Fruit fly (Drosophila melanogaster) whole organism, embryonic: ENCODE results near the gene CG2059.

ENCODE experiments used
- Ada2b ChIP-seq: fragments of 200-800 bp; sonication (Bioruptor generic); IDR thresholded peaks from 2 replicates; pipeline ENCODE4 v1.3.6; 2022; ENCODE audit warnings: missing biosample characterization, missing genetic modification characterization
- BtbVII ChIP-seq: fragments of 200-800 bp; sonication (Bioruptor generic); optimal IDR thresholded peaks from 3 replicates; lab custom pipeline; 2017; ENCODE audit warnings: missing biosample characterization, mild to moderate bottlenecking, missing genetic modification characterization
- C15 ChIP-seq: fragments of 200-800 bp; sonication (Bioruptor generic); IDR thresholded peaks from 3 replicates; pipeline ENCODE4 v1.3.6; 2022; ENCODE audit warnings: missing biosample characterization, missing genetic modification characterization
- CG1024 ChIP-seq: fragments of 200-800 bp; sonication (Bioruptor generic); IDR thresholded peaks from 2 replicates; pipeline ENCODE4 v1.3.6; 2022; ENCODE audit warnings: missing biosample characterization, missing genetic modification characterization
- CG10431 ChIP-seq: fragments of 200-800 bp; sonication (Bioruptor generic); optimal IDR thresholded peaks from 3 replicates; lab custom pipeline; 2018; ENCODE audit warnings: missing biosample characterization, mild to moderate bottlenecking, missing genetic modification characterization
- CG11695 ChIP-seq: fragments of 200-800 bp; sonication (Bioruptor generic); IDR thresholded peaks from 3 replicates; pipeline ENCODE4 v1.3.6; 2022; ENCODE audit warnings: missing biosample characterization, missing genetic modification characterization
- CG12769 ChIP-seq: fragments of 200-800 bp; sonication (Bioruptor generic); optimal IDR thresholded peaks from 2 replicates; lab custom pipeline; 2019; ENCODE audit warnings: missing biosample characterization, mild to moderate bottlenecking, missing genetic modification characterization, moderate library complexity
- CG1529 ChIP-seq: fragments of 200-800 bp; sonication (Bioruptor generic); optimal IDR thresholded peaks from 3 replicates; lab custom pipeline; 2018; ENCODE audit warnings: missing biosample characterization, missing genetic modification characterization
- CG16779 ChIP-seq: fragments of 200-800 bp; sonication (Bioruptor generic); IDR thresholded peaks from 2 replicates; pipeline ENCODE4 v1.3.6; 2022; ENCODE audit warnings: missing biosample characterization, missing genetic modification characterization
- CG18476 ChIP-seq: fragments of 200-800 bp; sonication (Bioruptor generic); optimal IDR thresholded peaks from 2 replicates; lab custom pipeline; 2016; ENCODE audit warnings: missing biosample characterization, mild to moderate bottlenecking, missing genetic modification characterization
- CG42726 ChIP-seq: fragments of 200-800 bp; sonication (Bioruptor generic); IDR thresholded peaks from 2 replicates; pipeline ENCODE4 v1.3.6; 2022; ENCODE audit warnings: missing biosample characterization, missing genetic modification characterization; ENCODE audit not compliant: partially characterized antibody
- CG4707 ChIP-seq: fragments of 200-800 bp; sonication (Bioruptor generic); optimal IDR thresholded peaks from 2 replicates; lab custom pipeline; 2018; ENCODE audit warnings: missing biosample characterization, mild to moderate bottlenecking, missing genetic modification characterization, moderate library complexity
- CG6689 ChIP-seq: fragments of 200-800 bp; sonication (Bioruptor generic); IDR thresholded peaks from 2 replicates; pipeline ENCODE4 v1.3.6; 2022; ENCODE audit warnings: missing biosample characterization, missing genetic modification characterization
- CG7786 ChIP-seq: fragments of 200-800 bp; sonication (Bioruptor generic); optimal IDR thresholded peaks from 2 replicates; lab custom pipeline; 2016; ENCODE audit warnings: missing biosample characterization, missing genetic modification characterization
- CG7987 ChIP-seq: fragments of 200-800 bp; sonication (Bioruptor generic); optimal IDR thresholded peaks from 2 replicates; lab custom pipeline; 2018; ENCODE audit warnings: missing biosample characterization, mild to moderate bottlenecking, missing genetic modification characterization, moderate library complexity
- CG8924 ChIP-seq: fragments of 200-800 bp; optimal IDR thresholded peaks from 3 replicates; lab custom pipeline; 2019; ENCODE audit warnings: missing biosample characterization, mild to moderate bottlenecking, missing genetic modification characterization, moderate library complexity
- CG9609 ChIP-seq: fragments of 200-800 bp; sonication (Bioruptor generic); optimal IDR thresholded peaks from 3 replicates; lab custom pipeline; 2016; ENCODE audit warnings: missing biosample characterization, missing genetic modification characterization
- CHES-1-like ChIP-seq: fragments of 200-800 bp; sonication (Bioruptor generic); optimal IDR thresholded peaks from 2 replicates; lab custom pipeline; 2016; ENCODE audit warnings: missing biosample characterization, missing genetic modification characterization
- CkIIα-i1 ChIP-seq: fragments of 200-800 bp; sonication (Bioruptor generic); IDR thresholded peaks from 2 replicates; pipeline ENCODE4 v1.3.6; 2022; ENCODE audit warnings: missing biosample characterization, missing genetic modification characterization
- D ChIP-seq, 2 experiments: fragments of 200-800 bp in 1 of 2; fragments of >200 bp in 1 of 2; sonication (Bioruptor generic) in 1 of 2; optimal IDR thresholded peaks; 2 replicates in 1 of 2; 3 replicates in 1 of 2; lab custom pipeline; 2017; ENCODE audit warnings: mild to moderate bottlenecking in 1 of 2, missing biosample characterization in 1 of 2, missing genetic modification characterization in 1 of 2, missing genetic modification reagents in 1 of 2
- Dbx ChIP-seq: fragments of 200-800 bp; sonication (Bioruptor generic); IDR thresholded peaks from 3 replicates; pipeline ENCODE4 v1.3.6; 2022; ENCODE audit warnings: missing biosample characterization, missing genetic modification characterization
- E2f2 ChIP-seq: fragments of 200-800 bp; sonication (Bioruptor generic); IDR thresholded peaks from 2 replicates; pipeline ENCODE4 v1.3.6; 2022; ENCODE audit warnings: missing biosample characterization, missing genetic modification characterization
- Gug ChIP-seq: fragments of 200-800 bp; sonication (Bioruptor generic); IDR thresholded peaks from 4 replicates; pipeline ENCODE4 v1.3.6; 2022; ENCODE audit warnings: missing biosample characterization, missing genetic modification characterization
- Hr39 ChIP-seq: fragments of >200 bp; optimal IDR thresholded peaks from 2 replicates; lab custom pipeline; 2017
- Mrtf ChIP-seq: fragments of 200-800 bp; sonication (Bioruptor generic); IDR thresholded peaks from 3 replicates; pipeline ENCODE4 v1.3.6; 2022; ENCODE audit warnings: missing biosample characterization, missing genetic modification characterization
- NC2β ChIP-seq: fragments of 200-800 bp; sonication (Bioruptor generic); optimal IDR thresholded peaks from 2 replicates; lab custom pipeline; 2016; ENCODE audit warnings: missing biosample characterization, missing genetic modification characterization
- Oaz ChIP-seq: fragments of 200-800 bp; sonication (Bioruptor generic); IDR thresholded peaks from 2 replicates; pipeline ENCODE4 v1.3.6; 2022; ENCODE audit warnings: missing biosample characterization, missing genetic modification characterization
- Pdp1 ChIP-seq, 2 experiments: fragments of 200-800 bp; sonication (Bioruptor generic); optimal IDR thresholded peaks; 3 replicates each; lab custom pipeline; 2016; ENCODE audit warnings: missing biosample characterization in 2 of 2, missing genetic modification characterization in 2 of 2, mild to moderate bottlenecking in 1 of 2, moderate library complexity in 1 of 2
- Sin3A ChIP-seq: fragments of >200 bp; optimal IDR thresholded peaks from 2 replicates; lab custom pipeline; 2018
- Trl ChIP-seq, 3 experiments: fragments of >200 bp in 2 of 3; fragments of 200-800 bp in 1 of 3; sonication (Bioruptor generic) in 1 of 3; optimal IDR thresholded peaks; 2 replicates in 1 of 3; 3 replicates in 2 of 3; lab custom pipeline; 2016 to 2017; ENCODE audit warnings: missing biosample characterization in 1 of 3, missing genetic modification characterization in 1 of 3
- Xrp1 ChIP-seq: fragments of 200-800 bp; sonication (Bioruptor generic); IDR thresholded peaks from 2 replicates; pipeline ENCODE4 v1.3.6; 2022; ENCODE audit warnings: missing biosample characterization, missing genetic modification characterization
- ara ChIP-seq: fragments of 200-800 bp; sonication (Bioruptor generic); IDR thresholded peaks from 2 replicates; pipeline ENCODE4 v1.3.6; 2022; ENCODE audit warnings: missing biosample characterization, missing genetic modification characterization
- ase ChIP-seq: fragments of 200-800 bp; sonication (Bioruptor generic); IDR thresholded peaks from 3 replicates; pipeline ENCODE4 v1.3.6; 2022; ENCODE audit warnings: missing biosample characterization, missing genetic modification characterization
- bab2 ChIP-seq: fragments of 200-800 bp; sonication (Bioruptor generic); optimal IDR thresholded peaks from 2 replicates; lab custom pipeline; 2016; ENCODE audit warnings: missing biosample characterization, missing genetic modification characterization
- br ChIP-seq: fragments of >200 bp; optimal IDR thresholded peaks from 2 replicates; lab custom pipeline; 2017
- corto ChIP-seq: fragments of 200-800 bp; sonication (Bioruptor generic); optimal IDR thresholded peaks from 2 replicates; lab custom pipeline; 2016; ENCODE audit warnings: missing biosample characterization, mild to moderate bottlenecking, missing genetic modification characterization, moderate library complexity
- dmrt99B ChIP-seq: fragments of 200-800 bp; sonication (Bioruptor generic); optimal IDR thresholded peaks from 2 replicates; lab custom pipeline; 2018; ENCODE audit warnings: missing biosample characterization, mild to moderate bottlenecking, missing genetic modification characterization, moderate library complexity
- gfzf ChIP-seq: fragments of 200-800 bp; sonication (Bioruptor generic); optimal IDR thresholded peaks from 2 replicates; lab custom pipeline; 2016; ENCODE audit warnings: missing biosample characterization, mild to moderate bottlenecking, missing genetic modification characterization, moderate library complexity
- her ChIP-seq: fragments of 200-800 bp; sonication (Bioruptor generic); optimal IDR thresholded peaks from 2 replicates; lab custom pipeline; 2016; ENCODE audit warnings: missing biosample characterization, missing genetic modification characterization
- mam ChIP-seq: fragments of 200-800 bp; sonication (Bioruptor generic); optimal IDR thresholded peaks from 3 replicates; lab custom pipeline; 2016; ENCODE audit warnings: missing biosample characterization, missing genetic modification characterization
- otp ChIP-seq: fragments of 200-800 bp; sonication (Bioruptor generic); IDR thresholded peaks from 3 replicates; pipeline ENCODE4, ENCODE4 v1.3.6; 2022; ENCODE audit warnings: missing biosample characterization, missing genetic modification characterization
- ranshi ChIP-seq: fragments of 200-800 bp; sonication (Bioruptor generic); IDR thresholded peaks from 2 replicates; pipeline ENCODE4 v1.3.6; 2022; ENCODE audit warnings: missing biosample characterization, missing genetic modification characterization
- row ChIP-seq: fragments of 200-800 bp; sonication (Bioruptor generic); IDR thresholded peaks from 3 replicates; pipeline ENCODE4 v1.3.6; 2022; ENCODE audit warnings: missing biosample characterization, missing genetic modification characterization
- sens ChIP-seq: fragments of 200-800 bp; sonication (Bioruptor generic); peaks from one replicate; lab custom pipeline; 2016; ENCODE audit warnings: missing biosample characterization, missing genetic modification characterization
- shn ChIP-seq: fragments of 200-800 bp; sonication (Bioruptor generic); optimal IDR thresholded peaks from 3 replicates; lab custom pipeline; 2016; ENCODE audit warnings: missing biosample characterization, missing genetic modification characterization
- slou ChIP-seq: fragments of 200-800 bp; sonication (Bioruptor generic); optimal IDR thresholded peaks from 3 replicates; lab custom pipeline; 2016; ENCODE audit warnings: missing biosample characterization, missing genetic modification characterization
- sr ChIP-seq: fragments of 200-800 bp; sonication (Bioruptor generic); IDR thresholded peaks from 3 replicates; pipeline ENCODE4 v1.3.6; 2022; ENCODE audit warnings: missing biosample characterization, missing genetic modification characterization
- twi ChIP-seq: fragments of 200-800 bp; optimal IDR thresholded peaks from 2 replicates; lab custom pipeline; 2019; ENCODE audit warnings: missing biosample characterization, mild to moderate bottlenecking, missing genetic modification characterization, moderate library complexity
- unc-4 ChIP-seq: fragments of 200-800 bp; sonication (Bioruptor generic); IDR thresholded peaks from 2 replicates; pipeline ENCODE4 v1.3.6; 2022; ENCODE audit warnings: missing biosample characterization, missing genetic modification characterization; ENCODE audit not compliant: partially characterized antibody

Gene CG2059

DNA sequence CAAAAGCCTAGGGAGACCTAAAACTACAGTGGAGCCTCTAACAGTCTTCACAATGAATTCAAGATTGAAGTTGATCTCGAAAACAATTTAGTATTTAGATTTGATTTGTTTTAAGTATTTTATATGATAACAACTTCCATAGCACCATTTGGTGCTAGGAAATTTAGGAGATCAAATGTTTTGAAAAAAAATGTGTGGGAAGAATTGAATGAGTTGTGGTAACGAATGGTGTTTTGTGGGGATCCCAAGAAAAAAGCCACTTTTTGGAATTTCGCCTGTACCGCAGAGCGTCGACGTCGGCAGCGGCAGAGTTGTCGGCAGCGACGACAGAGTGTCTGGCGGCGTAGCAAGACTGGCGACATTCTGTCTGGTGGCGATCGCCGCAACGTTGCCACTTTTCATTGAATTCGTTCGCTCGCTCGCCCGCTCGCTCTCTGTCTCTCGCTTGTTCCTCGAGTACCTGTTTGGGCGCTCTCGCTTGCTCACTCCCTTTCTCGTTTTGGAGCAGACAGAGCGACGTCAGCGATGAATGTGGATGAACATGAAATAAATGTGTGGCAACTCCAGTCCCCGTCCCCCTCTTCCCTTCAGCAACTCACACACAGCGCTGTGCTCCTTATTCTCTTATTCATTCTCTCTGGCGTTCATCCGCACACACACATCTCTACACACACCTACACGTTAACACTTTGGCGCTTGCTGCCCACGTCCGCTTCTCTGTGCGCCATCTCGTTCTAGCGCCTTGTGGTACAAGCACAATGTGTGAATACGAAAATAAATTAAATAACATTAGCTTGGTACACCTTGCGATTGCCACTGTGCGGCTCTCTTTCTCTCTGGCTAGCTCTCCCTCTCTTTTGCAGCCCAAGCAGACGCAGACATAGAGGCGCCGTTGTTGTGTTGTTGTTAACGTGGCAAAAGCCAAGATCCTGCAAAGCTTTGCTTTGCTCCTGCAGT is 13.5 kb downstream of the CG2059 start (continued):
- TF ChIP-seq CG12769, result peak; percentile 81
- TF ChIP-seq CG7987 (GFP tag; lab: Kevin White, UChicago), result no peak
- no peak for TF ChIP-seq Oaz (GFP tag; lab: Robert Waterston, UW)
- peak; percentile 7 to 79 for TF ChIP-seq Pdp1 (GFP tag; optimal IDR thresholded peaks at IDR 0.05; lab: Kevin White, UChicago)
- TF ChIP-seq br (lab: Kevin White, UChicago), result no peak
- peak; percentile 20; the same call in 1 of the 2 replicates for TF ChIP-seq Ada2b (GFP tag; lab: Robert Waterston, UW)
- TF ChIP-seq CG1529 (GFP tag; lab: Kevin White, UChicago), result peak; percentile 5
- no peak for TF ChIP-seq CG9609 (GFP tag; lab: Kevin White, UChicago)
- no peak for TF ChIP-seq CkIIα-i1
- peak; percentile 13 for TF ChIP-seq bab2 (GFP tag; lab: Kevin White, UChicago)
- no peak for TF ChIP-seq corto (GFP tag; lab: Kevin White, UChicago)
- peak; percentile 67 for TF ChIP-seq mam (GFP tag; lab: Kevin White, UChicago)
- peak; percentile 47 for TF ChIP-seq CG8924
- TF ChIP-seq sr (GFP tag; lab: Robert Waterston, UW), result peak; percentile 99
- peak; percentile 32 for TF ChIP-seq CG10431
- TF ChIP-seq her (GFP tag; lab: Kevin White, UChicago), result no peak
- 0 out of 3 replicates have a peak, but pooled peaks have one; percentile 24 for TF ChIP-seq otp (GFP tag; lab: Robert Waterston, UW)
- peak; percentile 94 for TF ChIP-seq shn (GFP tag; lab: Kevin White, UChicago)
- no peak for TF ChIP-seq CG42726 (GFP tag; lab: Robert Waterston, UW)
- no peak for TF ChIP-seq Mrtf (GFP tag; lab: Robert Waterston, UW)
- TF ChIP-seq CG1024, result no peak
- TF ChIP-seq gfzf (GFP tag; lab: Kevin White, UChicago), result no peak
- TF ChIP-seq E2f2 (GFP tag; lab: Robert Waterston, UW), result peak; percentile 27; the same call in 1 of the 2 replicates
- no peak for TF ChIP-seq BtbVII (GFP tag; lab: Kevin White, UChicago)
- TF ChIP-seq slou, result no peak
- TF ChIP-seq Hr39 (lab: Kevin White, UChicago), result no peak
- peak; percentile 88 for TF ChIP-seq sens
- TF ChIP-seq Gug (GFP tag; lab: Robert Waterston, UW), result no peak
- peak; percentile 62 for TF ChIP-seq row
- TF ChIP-seq CHES-1-like (GFP tag; lab: Kevin White, UChicago), result peak; percentile 8
- no peak for TF ChIP-seq Sin3A
- TF ChIP-seq twi, result no peak
- TF ChIP-seq ranshi (GFP tag; lab: Robert Waterston, UW), result no peak
- TF ChIP-seq CG11695, result peak; percentile 60; the same call in 1 of the 3 replicates
- peak; percentile 43; the same call in 1 of the 2 replicates for TF ChIP-seq CG6689 (GFP tag; lab: Robert Waterston, UW)
- TF ChIP-seq unc-4 (GFP tag; lab: Robert Waterston, UW), result peak; percentile 26; the same call in 1 of the 2 replicates
- no peak for TF ChIP-seq ara (GFP tag; lab: Robert Waterston, UW)
- TF ChIP-seq Trl (optimal IDR thresholded peaks at IDR 0.05; lab: Kevin White, UChicago), result peak; percentile 70 to 93
- no peak for TF ChIP-seq Trl (GFP tag; optimal IDR thresholded peaks at IDR 0.05; lab: Kevin White, UChicago)
- TF ChIP-seq CG7786 (GFP tag; lab: Kevin White, UChicago), result peak; percentile 38
- no peak for TF ChIP-seq D (optimal IDR thresholded peaks at IDR 0.05; lab: Kevin White, UChicago)
- no peak for TF ChIP-seq D (GFP tag; optimal IDR thresholded peaks at IDR 0.05; lab: Kevin White, UChicago)
- TF ChIP-seq dmrt99B (tag; lab: Kevin White, UChicago), result peak; percentile 72
- TF ChIP-seq CG4707 (GFP tag; lab: Kevin White, UChicago), result no peak
- TF ChIP-seq ase (GFP tag; lab: Robert Waterston, UW), result 0 out of 3 replicates have a peak, but pooled peaks have one; percentile 40
- 0 out of 3 replicates have a peak, but pooled peaks have one; percentile 22 for TF ChIP-seq Dbx (GFP tag; lab: Robert Waterston, UW)
- no peak for TF ChIP-seq CG16779 (GFP tag; lab: Robert Waterston, UW)
- no peak for TF ChIP-seq C15 (GFP tag; lab: Robert Waterston, UW)
- TF ChIP-seq CG18476, result no peak
- TF ChIP-seq Xrp1 (GFP tag; lab: Robert Waterston, UW), result peak; percentile 55
- TF ChIP-seq NC2β, result no peak
